Worm (Caenorhabditis elegans): Measurements from ENCODE around the gene rgs-1.

DNA sequence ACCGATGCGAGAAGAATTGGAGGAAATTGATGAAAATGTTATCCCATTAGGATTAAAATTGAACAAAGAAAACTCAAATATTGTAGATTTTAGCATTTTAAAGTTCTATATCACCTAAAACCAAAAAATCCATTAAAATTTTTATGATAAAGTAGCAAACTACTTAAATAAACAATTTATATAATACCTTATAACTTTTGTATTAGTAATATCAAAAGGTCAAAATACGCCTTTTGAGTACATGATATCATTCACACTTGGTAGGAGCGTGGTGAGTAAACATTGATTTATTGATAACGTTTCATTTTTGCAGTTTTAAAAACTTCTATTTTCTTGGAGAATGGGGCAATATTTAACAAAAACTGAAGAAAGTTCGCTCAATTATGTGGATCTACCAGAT is 15.3 kb downstream of the rgs-1 start, which contains the start of gene C05B5.5:
- TF ChIP-seq ama-1 (optimal IDR thresholded peaks at IDR 0.05) (no peak), zag-1 (tag; optimal IDR thresholded peaks at IDR 0.05) (no peak), snpc-4 (tag; optimal IDR thresholded peaks at IDR 0.05) (no peak), egl-27 (tag; optimal IDR thresholded peaks at IDR 0.05) (no peak), nhr-77 (tag; optimal IDR thresholded peaks at IDR 0.05) (no peak), ceh-82 (tag; optimal IDR thresholded peaks at IDR 0.05) (no peak), nhr-12 (tag; optimal IDR thresholded peaks at IDR 0.05) (no peak), lin-39 (tag; optimal IDR thresholded peaks at IDR 0.05) (no peak), nhr-11 (tag; optimal IDR thresholded peaks at IDR 0.05) (no peak), nhr-237 (tag; optimal IDR thresholded peaks at IDR 0.05) (no peak), sma-3 (GFP tag; optimal IDR thresholded peaks at IDR 0.05) (no peak)

All from whole organism, L2 larva.